Worm (Caenorhabditis elegans) whole organism, L1 larva: ENCODE data around the gene F08D12.4.

Experiments
- C04F5.9 ChIP-seq: sonication (generic microtip); optimal IDR thresholded peaks from 2 replicates; lab custom pipeline; 2016; ENCODE audit warnings: missing genetic modification characterization, missing compliant biosample characterization
- C16A3.4 ChIP-seq: fragments of 150-350 bp; optimal IDR thresholded peaks from 2 replicates; lab custom pipeline; 2014; ENCODE audit warnings: missing biosample characterization, missing genetic modification characterization
- F16B12.6 ChIP-seq: fragments of 150-350 bp; optimal IDR thresholded peaks from 2 replicates; lab custom pipeline; 2014; ENCODE audit warnings: missing biosample characterization, missing genetic modification characterization
- blmp-1 ChIP-seq: fragments of 150-350 bp; optimal IDR thresholded peaks from 2 replicates; lab custom pipeline; 2014; ENCODE audit warnings: missing biosample characterization, missing genetic modification characterization
- ceh-63 ChIP-seq: fragments of 200-800 bp; sonication (Bioruptor generic); optimal IDR thresholded peaks from 2 replicates; lab custom pipeline; 2018; ENCODE audit warnings: mild to moderate bottlenecking, missing genetic modification characterization, missing compliant biosample characterization
- ceh-8 ChIP-seq: fragments of 200-800 bp; sonication (Bioruptor generic); optimal IDR thresholded peaks from 2 replicates; lab custom pipeline; 2018; ENCODE audit warnings: mild to moderate bottlenecking, missing genetic modification characterization, moderate library complexity, missing compliant biosample characterization
- ceh-82 ChIP-seq, 3 experiments: fragments of 150-350 bp in 1 of 3; sonication (generic microtip) in 2 of 3; optimal IDR thresholded peaks; 2 replicates each; lab custom pipeline; 2014 to 2017; ENCODE audit warnings: missing biosample characterization in 3 of 3, missing genetic modification characterization in 3 of 3
- ceh-90 ChIP-seq: sonication (generic microtip); optimal IDR thresholded peaks from 2 replicates; lab custom pipeline; 2016; ENCODE audit warnings: missing genetic modification characterization, missing compliant biosample characterization
- ces-1 ChIP-seq: fragments of 150-350 bp; optimal IDR thresholded peaks from 2 replicates; lab custom pipeline; 2014; ENCODE audit warnings: missing biosample characterization, missing genetic modification reagents, missing genetic modification characterization
- dpl-1 ChIP-seq, 3 experiments: fragments of 150-350 bp in 2 of 3; sonication (generic microtip) in 1 of 3; optimal IDR thresholded peaks; 2 replicates each; lab custom pipeline; 2014 to 2017; ENCODE audit warnings: missing biosample characterization in 3 of 3, missing genetic modification characterization in 3 of 3, missing genetic modification reagents in 3 of 3
- dsc-1 ChIP-seq: sonication (generic microtip); optimal IDR thresholded peaks from 2 replicates; lab custom pipeline; 2016; ENCODE audit warnings: mild to moderate bottlenecking, missing genetic modification characterization, missing compliant biosample characterization
- efl-1 ChIP-seq, 4 experiments: fragments of 150-350 bp; optimal IDR thresholded peaks in 3 of 4; peaks in 1 of 4; 1 replicate in 1 of 4; 2 replicates in 3 of 4; lab custom pipeline; 2014; ENCODE audit warnings: missing biosample characterization in 2 of 4, missing genetic modification characterization in 2 of 4, missing genetic modification reagents in 2 of 4
- egl-13 ChIP-seq: sonication (generic microtip); optimal IDR thresholded peaks from 2 replicates; lab custom pipeline; 2016; ENCODE audit warnings: missing genotype, missing genetic modification reagents, missing genetic modification characterization, missing compliant biosample characterization
- elt-2 ChIP-seq: sonication (generic microtip); optimal IDR thresholded peaks from 2 replicates; lab custom pipeline; 2016; ENCODE audit warnings: missing genetic modification characterization, mild to moderate bottlenecking, inconsistent platforms, missing compliant biosample characterization, missing genetic modification reagents
- elt-3 ChIP-seq, 6 experiments: fragments of 150-350 bp in 1 of 6; sonication (generic microtip); optimal IDR thresholded peaks; 2 replicates each; lab custom pipeline; 2017 to 2018; ENCODE audit warnings: missing biosample characterization in 6 of 6, missing genetic modification characterization in 6 of 6, inconsistent platforms in 1 of 6
- fkh-10 ChIP-seq: sonication (generic microtip); optimal IDR thresholded peaks from 2 replicates; lab custom pipeline; 2017; ENCODE audit warnings: missing biosample characterization, missing genetic modification reagents, missing genetic modification characterization
- fkh-4 ChIP-seq: sonication (generic microtip); optimal IDR thresholded peaks from 2 replicates; lab custom pipeline; 2016; ENCODE audit warnings: missing compliant biosample characterization, missing genetic modification characterization, borderline replicate concordance
- fkh-8 ChIP-seq: sonication (generic microtip); optimal IDR thresholded peaks from 2 replicates; lab custom pipeline; 2016; ENCODE audit warnings: mild to moderate bottlenecking, missing genetic modification characterization, missing compliant biosample characterization
- hlh-17 ChIP-seq: fragments of 200-800 bp; sonication (Bioruptor generic); optimal IDR thresholded peaks from 2 replicates; lab custom pipeline; 2018; ENCODE audit warnings: missing genetic modification characterization, mild to moderate bottlenecking, missing compliant biosample characterization, moderate library complexity, borderline replicate concordance
- isw-1 ChIP-seq: fragments of 200-800 bp; sonication (Bioruptor generic); IDR thresholded peaks from 2 replicates; pipeline ENCODE4 v1.3.6; 2022; ENCODE audit warnings: missing genetic modification characterization, missing compliant biosample characterization
- jun-1 ChIP-seq: fragments of 150-350 bp; optimal IDR thresholded peaks from 2 replicates; lab custom pipeline; 2014; ENCODE audit warnings: missing biosample characterization, missing genetic modification reagents, missing genetic modification characterization
- lin-13 ChIP-seq: fragments of 150-350 bp; optimal IDR thresholded peaks from 2 replicates; lab custom pipeline; 2014; ENCODE audit warnings: missing biosample characterization, missing genetic modification reagents, missing genetic modification characterization
- lin-14 ChIP-seq: fragments of 200-800 bp; sonication (Bioruptor generic); optimal IDR thresholded peaks from 2 replicates; lab custom pipeline; 2018; ENCODE audit warnings: mild to moderate bottlenecking, missing genetic modification characterization, moderate library complexity, missing compliant biosample characterization
- lin-35 ChIP-seq, 2 experiments: fragments of 150-350 bp; optimal IDR thresholded peaks; 2 replicates each; lab custom pipeline; 2014; ENCODE audit warnings: missing biosample characterization in 2 of 2, missing genetic modification characterization in 2 of 2, missing genetic modification reagents in 2 of 2
- lin-39 ChIP-seq: fragments of 150-350 bp; optimal IDR thresholded peaks from 2 replicates; lab custom pipeline; 2014; ENCODE audit warnings: missing biosample characterization, missing genetic modification reagents, missing genetic modification characterization
- lsy-2 ChIP-seq, 2 experiments: fragments of 150-350 bp; optimal IDR thresholded peaks; 2 replicates each; lab custom pipeline; 2014; ENCODE audit warnings: missing biosample characterization in 2 of 2, missing genetic modification characterization in 2 of 2
- mab-9 ChIP-seq: fragments of 200-800 bp; sonication (Bioruptor generic); IDR thresholded peaks from 2 replicates; pipeline ENCODE4 v1.3.6; 2022; ENCODE audit warnings: missing genetic modification reagents, missing genetic modification characterization, missing compliant biosample characterization
- mdl-1 ChIP-seq, 2 experiments: fragments of 150-350 bp; optimal IDR thresholded peaks; 2 replicates each; lab custom pipeline; 2014 to 2017; ENCODE audit warnings: missing biosample characterization in 2 of 2, missing genetic modification characterization in 2 of 2, inconsistent platforms in 1 of 2
- nhr-19 ChIP-seq: fragments of 200-800 bp; sonication (Bioruptor generic); conservative IDR thresholded peaks from 2 replicates; pipeline ENCODE4 v1.3.6; 2022; ENCODE audit warnings: missing genetic modification characterization, missing compliant biosample characterization
- nhr-20 ChIP-seq: sonication (generic microtip); optimal IDR thresholded peaks from 2 replicates; lab custom pipeline; 2016; ENCODE audit warnings: mild to moderate bottlenecking, missing genetic modification characterization, missing compliant biosample characterization
- nhr-47 ChIP-seq: sonication (generic microtip); optimal IDR thresholded peaks from 2 replicates; lab custom pipeline; 2016; ENCODE audit warnings: mild to moderate bottlenecking, missing genetic modification characterization, moderate library complexity, missing compliant biosample characterization
- nhr-71 ChIP-seq: sonication (generic microtip); optimal IDR thresholded peaks from 2 replicates; lab custom pipeline; 2016; ENCODE audit warnings: mild to moderate bottlenecking, missing genetic modification characterization, moderate library complexity, missing compliant biosample characterization
- nhr-76 ChIP-seq: sonication (generic microtip); optimal IDR thresholded peaks from 2 replicates; lab custom pipeline; 2017; ENCODE audit warnings: missing biosample characterization, missing genetic modification characterization
- nhr-77 ChIP-seq: fragments of 150-350 bp; optimal IDR thresholded peaks from 2 replicates; lab custom pipeline; 2014; ENCODE audit warnings: missing biosample characterization, missing genetic modification characterization
- nhr-85 ChIP-seq: sonication (generic microtip); peaks from one replicate; lab custom pipeline; 2016; ENCODE audit warnings: missing genetic modification characterization, inconsistent platforms, missing compliant biosample characterization
- nhr-90 ChIP-seq: sonication (generic microtip); optimal IDR thresholded peaks from 2 replicates; lab custom pipeline; 2016; ENCODE audit warnings: mild to moderate bottlenecking, missing genetic modification characterization, missing compliant biosample characterization; ENCODE audit not compliant: poor library complexity
- pax-3 ChIP-seq: fragments of 200-800 bp; sonication (Bioruptor generic); optimal IDR thresholded peaks from 2 replicates; lab custom pipeline; 2018; ENCODE audit warnings: mild to moderate bottlenecking, missing genetic modification characterization, moderate library complexity, missing compliant biosample characterization
- pqm-1 ChIP-seq: sonication (generic microtip); optimal IDR thresholded peaks from 3 replicates; lab custom pipeline; 2017; ENCODE audit warnings: missing biosample characterization, missing genetic modification characterization
- rnt-1 ChIP-seq: sonication (generic microtip); optimal IDR thresholded peaks from 2 replicates; lab custom pipeline; 2016; ENCODE audit warnings: mild to moderate bottlenecking, missing genetic modification characterization, moderate library complexity, missing compliant biosample characterization
- skn-1 ChIP-seq: fragments of 150-350 bp; optimal IDR thresholded peaks from 2 replicates; lab custom pipeline; 2014; ENCODE audit warnings: missing biosample characterization, missing genetic modification characterization
- snpc-4 ChIP-seq: fragments of 150-350 bp; optimal IDR thresholded peaks from 2 replicates; lab custom pipeline; 2014; ENCODE audit warnings: missing biosample characterization, missing genetic modification characterization
- snu-23 ChIP-seq: sonication (generic microtip); optimal IDR thresholded peaks from 2 replicates; lab custom pipeline; 2016; ENCODE audit warnings: missing genetic modification characterization, missing compliant biosample characterization
- sox-4 ChIP-seq: sonication (generic microtip); optimal IDR thresholded peaks from 2 replicates; lab custom pipeline; 2016; ENCODE audit warnings: missing genetic modification characterization, missing compliant biosample characterization
- sptf-1 ChIP-seq: fragments of 150-350 bp; optimal IDR thresholded peaks from 2 replicates; lab custom pipeline; 2014; ENCODE audit warnings: missing biosample characterization, missing genetic modification characterization
- sup-37 ChIP-seq: fragments of 200-800 bp; sonication (Bioruptor generic); optimal IDR thresholded peaks from 2 replicates; lab custom pipeline; 2018; ENCODE audit warnings: mild to moderate bottlenecking, missing genetic modification characterization, missing compliant biosample characterization
- swsn-7 ChIP-seq: sonication (generic microtip); optimal IDR thresholded peaks from 2 replicates; lab custom pipeline; 2016; ENCODE audit warnings: missing genetic modification characterization, missing compliant biosample characterization
- tbx-2 ChIP-seq: sonication (generic microtip); optimal IDR thresholded peaks from 2 replicates; lab custom pipeline; 2016; ENCODE audit warnings: missing genetic modification characterization, missing compliant biosample characterization
- tlp-1 ChIP-seq: fragments of 150-350 bp; optimal IDR thresholded peaks from 2 replicates; lab custom pipeline; 2014; ENCODE audit warnings: missing biosample characterization, missing genetic modification characterization
- unc-130 ChIP-seq: fragments of 150-350 bp; optimal IDR thresholded peaks from 2 replicates; lab custom pipeline; 2017; ENCODE audit warnings: missing biosample characterization, missing genetic modification characterization, inconsistent platforms
- unc-98 ChIP-seq: fragments of 200-800 bp; sonication (Bioruptor generic); IDR thresholded peaks from 2 replicates; pipeline ENCODE4 v1.3.6; 2022; ENCODE audit warnings: missing genetic modification characterization, missing compliant biosample characterization
- xbp-1 ChIP-seq: sonication (generic microtip); optimal IDR thresholded peaks from 2 replicates; lab custom pipeline; 2016; ENCODE audit warnings: missing genetic modification characterization, missing compliant biosample characterization
- ztf-11 ChIP-seq, 2 experiments: sonication (generic microtip); optimal IDR thresholded peaks; 2 replicates each; lab custom pipeline; 2016 to 2017; ENCODE audit warnings: missing genetic modification characterization in 2 of 2, missing biosample characterization in 1 of 2, missing compliant biosample characterization in 1 of 2

Gene F08D12.4

ce11 chrII:2752536-2752935 is 25.4 kb upstream of the F08D12.4 start, which contains the start of gene F29A7.6:
Gene F29A7.6 (minus strand): TSS chrII:2752611.
- TF ChIP-seq nhr-76 (tag; lab: Kevin White, UChicago) (no peak), ceh-63 (no peak), unc-98 (GFP tag; lab: Robert Waterston, UW) (peak; percentile 68), tbx-2 (tag; lab: Kevin White, UChicago) (peak; percentile 78), elt-2 (tag; lab: Kevin White, UChicago) (peak; percentile 53), nhr-19 (GFP tag; lab: Robert Waterston, UW) (peak; percentile 65), nhr-90 (tag; lab: Kevin White, UChicago) (peak; percentile 79), ceh-82 (tag; optimal IDR thresholded peaks at IDR 0.05; lab: Kevin White, UChicago) (peak; percentile 65 to 71 (median 66)), dsc-1 (peak; percentile 78), mab-9 (0 out of 2 replicates have a peak, but pooled peaks have one; percentile 36), mdl-1 (tag; optimal IDR thresholded peaks at IDR 0.05; lab: Kevin White, UChicago) (peak in 1 of 2 experiments; percentile 2), nhr-85 (tag; lab: Kevin White, UChicago) (peak; percentile 67), dpl-1 (GFP tag; optimal IDR thresholded peaks at IDR 0.05; lab: Kevin White, UChicago) (peak; percentile 14 to 72 (median 69)), lin-35 (GFP tag; optimal IDR thresholded peaks at IDR 0.05; lab: Kevin White, UChicago) (peak; percentile 53 to 63), blmp-1 (tag; lab: Kevin White, UChicago) (no peak), lin-39 (tag; lab: Kevin White, UChicago) (peak; percentile 2), pqm-1 (tag; lab: Kevin White, UChicago) (no peak), C04F5.9 (tag; lab: Kevin White, UChicago) (peak; percentile 20), egl-13 (tag; lab: Kevin White, UChicago) (peak; percentile 26), nhr-77 (tag; lab: Kevin White, UChicago) (peak; percentile 3), rnt-1 (tag; lab: Kevin White, UChicago) (peak; percentile 95), xbp-1 (tag; lab: Kevin White, UChicago) (peak; percentile 67), fkh-10 (no peak), nhr-71 (no peak), nhr-47 (tag; lab: Kevin White, UChicago) (peak; percentile 81), sox-4 (tag; lab: Kevin White, UChicago) (peak; percentile 65), isw-1 (GFP tag; lab: Robert Waterston, UW) (peak; percentile 50), lsy-2 (tag; optimal IDR thresholded peaks at IDR 0.05; lab: Kevin White, UChicago) (peak in 1 of 2 experiments; percentile 69), fkh-4 (peak; percentile 81), pax-3 (tag; lab: Kevin White, UChicago) (peak; percentile 69), hlh-17 (GFP tag; lab: Kevin White, UChicago) (no peak), unc-130 (tag; lab: Kevin White, UChicago) (peak; percentile 43), swsn-7 (tag; lab: Kevin White, UChicago) (peak; percentile 67), ces-1 (GFP tag; lab: Kevin White, UChicago) (no peak), ceh-8 (GFP tag; lab: Kevin White, UChicago) (no peak), efl-1 (optimal IDR thresholded peaks at IDR 0.05; lab: Kevin White, UChicago) (peak; percentile 67 to 69), efl-1 (GFP tag; optimal IDR thresholded peaks at IDR 0.05 in 1 of 2; lab: Kevin White, UChicago) (peak; percentile 69 to 92), ceh-90 (tag; lab: Kevin White, UChicago) (peak; percentile 86), ztf-11 (tag; optimal IDR thresholded peaks at IDR 0.05; lab: Kevin White, UChicago) (peak in 1 of 2 experiments; percentile 83), sptf-1 (tag; lab: Kevin White, UChicago) (no peak), lin-14 (GFP tag; lab: Kevin White, UChicago) (peak; percentile 78), C16A3.4 (peak; percentile 46), sup-37 (GFP tag; lab: Kevin White, UChicago) (no peak), F16B12.6 (peak; percentile 25), lin-13 (GFP tag; lab: Kevin White, UChicago) (peak; percentile 57), nhr-20 (tag; lab: Kevin White, UChicago) (peak; percentile 66), skn-1 (tag; lab: Kevin White, UChicago) (peak; percentile 41), snpc-4 (tag; lab: Kevin White, UChicago) (peak; percentile 64), elt-3 (tag; optimal IDR thresholded peaks at IDR 0.05; lab: Kevin White, UChicago) (peak in 1 of 6 experiments; percentile 17), tlp-1 (tag; lab: Kevin White, UChicago) (no peak), snu-23 (GFP tag; lab: Kevin White, UChicago) (peak; percentile 63), fkh-8 (tag; lab: Kevin White, UChicago) (peak; percentile 76), jun-1 (tag; lab: Kevin White, UChicago) (peak; percentile 36)
